Fruit fly (Drosophila melanogaster): ENCODE measurements around the gene ENGase.
A peak's percentile ranks its signal among the peaks of the same experiment; 100 is the strongest.

ENGase gene

dm6 chrX:17423310-17423945, at the start of gene ENGase:
Gene ENGase (plus strand): TSS chrX:17423591.
- TF ChIP-seq CTCF (optimal IDR thresholded peaks at IDR 0.05) = no peak
- no peak for TF ChIP-seq CG8478 (optimal IDR thresholded peaks at IDR 0.05)

dm6 chrX:17379430-17379829, 44.0 kb upstream of the ENGase start:
- TF ChIP-seq CG8478 (optimal IDR thresholded peaks at IDR 0.05) = no peak
- TF ChIP-seq CTCF (optimal IDR thresholded peaks at IDR 0.05) = no peak

DNA sequence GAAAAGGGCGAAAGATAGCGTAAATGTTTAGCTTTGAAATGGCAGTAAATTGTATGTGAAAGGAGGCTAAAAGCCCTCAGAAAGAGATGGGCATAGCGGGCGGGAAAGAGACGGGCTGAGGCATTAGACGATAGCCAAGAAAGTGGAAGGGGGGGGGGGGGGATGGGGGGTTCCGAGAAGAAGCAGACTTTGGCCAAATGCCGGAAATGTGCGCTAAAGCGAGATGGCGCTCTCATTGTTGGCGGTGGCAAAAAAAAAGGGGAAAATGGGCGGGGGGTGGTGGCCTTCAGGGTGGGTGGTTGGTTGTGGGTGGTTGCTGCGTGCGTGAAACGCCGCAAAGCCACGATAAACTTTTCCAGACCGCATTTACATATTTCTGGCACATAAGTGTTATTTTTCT, 40.4 kb upstream of the ENGase start:
- TF ChIP-seq CG8478 (optimal IDR thresholded peaks at IDR 0.05) (no peak), CTCF (optimal IDR thresholded peaks at IDR 0.05) (no peak)

- TF ChIP-seq CG8478 (optimal IDR thresholded peaks at IDR 0.05) = no peak
- TF ChIP-seq CTCF (optimal IDR thresholded peaks at IDR 0.05) = peak; percentile 4 to 38
Observed at dm6 chrX:17397103-17397711, 26.2 kb upstream of the ENGase start, which contains the start of gene B-H1. Gene B-H1 (plus strand): TSS chrX:17397478.

DNA sequence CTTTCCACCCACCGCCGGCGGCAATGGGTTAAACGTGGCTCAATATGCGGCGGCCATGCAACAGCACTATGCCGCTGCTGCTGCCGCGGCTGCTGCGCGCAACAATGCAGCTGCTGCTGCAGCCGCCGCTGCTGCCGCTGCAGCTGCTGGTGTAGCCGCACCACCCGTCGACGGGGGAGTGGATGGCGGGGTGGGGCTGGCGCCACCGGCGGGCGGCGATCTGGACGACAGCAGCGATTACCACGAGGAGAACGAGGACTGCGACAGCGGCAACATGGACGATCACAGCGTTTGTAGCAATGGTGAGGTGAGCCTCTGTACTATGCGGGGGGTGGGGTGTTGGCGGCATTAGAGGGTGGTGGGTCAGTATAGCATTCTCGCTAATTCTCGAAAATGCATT, 25.2 kb upstream of the ENGase start:
- TF ChIP-seq CG8478 (optimal IDR thresholded peaks at IDR 0.05) (no peak), CTCF (optimal IDR thresholded peaks at IDR 0.05) (no peak)

DNA sequence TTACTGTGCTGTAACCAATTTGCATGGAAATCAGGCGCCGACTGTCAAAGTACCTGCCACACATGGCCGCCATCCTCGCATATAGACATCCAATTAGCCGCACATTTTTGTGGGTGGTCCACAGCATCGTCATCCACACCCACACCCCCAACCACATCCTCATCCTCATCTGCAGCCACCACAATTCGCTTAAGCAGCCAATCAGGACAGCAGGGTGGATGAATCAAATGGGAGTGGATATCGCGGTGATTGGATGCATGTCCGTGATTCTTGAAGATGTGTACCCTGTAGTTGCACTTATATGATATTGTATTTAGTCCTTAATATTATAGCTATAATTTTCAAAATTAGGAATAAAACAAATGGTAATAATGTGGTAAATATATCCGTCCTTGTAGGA, 18.5 kb upstream of the ENGase start:
- TF ChIP-seq CG8478 (optimal IDR thresholded peaks at IDR 0.05) = no peak

dm6 chrX:17407737-17408136, 15.7 kb upstream of the ENGase start:
- TF ChIP-seq CG8478 (optimal IDR thresholded peaks at IDR 0.05) (no peak), CTCF (optimal IDR thresholded peaks at IDR 0.05) (no peak)

dm6 chrX:17421987-17422386, 1.4 kb upstream of the ENGase start, which contains the start of gene CG8611:
Gene CG8611 (minus strand): TSS chrX:17422145.
- TF ChIP-seq CTCF (optimal IDR thresholded peaks at IDR 0.05) = peak in 1 of 2 experiments; percentile 36
- no peak for TF ChIP-seq CG8478 (optimal IDR thresholded peaks at IDR 0.05)

DNA sequence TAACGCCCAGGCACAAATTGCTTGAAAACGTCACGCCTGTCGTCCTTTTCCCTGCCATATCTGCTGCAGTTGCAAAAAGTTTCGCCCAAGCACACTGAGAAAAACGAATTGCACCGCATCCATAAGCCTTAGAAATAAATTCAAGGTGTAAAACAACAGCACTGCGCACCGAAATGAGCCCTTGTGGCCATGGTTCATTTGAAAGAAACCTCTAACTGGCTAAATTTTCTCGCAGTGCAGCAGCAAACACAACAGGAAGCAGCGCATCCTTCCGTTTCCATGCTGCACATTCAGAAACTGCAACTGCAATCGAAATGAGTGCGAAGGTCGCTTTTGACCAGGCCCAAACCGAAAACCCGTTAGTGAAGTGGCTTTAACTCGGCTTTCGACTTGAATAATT, 992 bp downstream of the ENGase start:
- TF ChIP-seq CTCF (optimal IDR thresholded peaks at IDR 0.05) = no peak
- no peak for TF ChIP-seq CG8478 (optimal IDR thresholded peaks at IDR 0.05)

DNA sequence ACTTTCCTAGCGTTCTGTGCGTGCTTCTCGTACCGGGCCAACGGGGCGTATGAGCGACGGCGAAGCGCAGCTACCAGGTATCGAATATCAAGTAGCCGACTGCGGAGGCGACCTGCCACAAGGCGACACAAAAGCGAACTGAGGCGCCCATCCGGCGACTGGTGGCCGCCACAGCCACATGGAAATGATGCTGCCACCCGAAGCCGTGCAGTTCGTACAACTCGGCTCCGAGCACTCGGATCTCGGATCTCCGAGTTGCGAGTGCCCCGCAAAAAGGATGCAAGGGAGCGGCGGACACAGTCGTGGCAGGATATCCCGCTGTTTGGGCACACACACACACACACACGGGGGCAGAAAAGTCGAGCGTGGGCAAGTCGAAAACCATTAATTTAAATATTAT, 20.5 kb downstream of the ENGase start, which contains the start of the genes CG12994 and CG46464:
Gene CG12994, minus strand, starts transcription at position 115 of the 400 bp plus-strand sequence.
Gene CG46464, minus strand, starts transcription at position 115 of the 400 bp plus-strand sequence.
- no peak for TF ChIP-seq CTCF (optimal IDR thresholded peaks at IDR 0.05)
- no peak for TF ChIP-seq CG8478 (optimal IDR thresholded peaks at IDR 0.05)

DNA sequence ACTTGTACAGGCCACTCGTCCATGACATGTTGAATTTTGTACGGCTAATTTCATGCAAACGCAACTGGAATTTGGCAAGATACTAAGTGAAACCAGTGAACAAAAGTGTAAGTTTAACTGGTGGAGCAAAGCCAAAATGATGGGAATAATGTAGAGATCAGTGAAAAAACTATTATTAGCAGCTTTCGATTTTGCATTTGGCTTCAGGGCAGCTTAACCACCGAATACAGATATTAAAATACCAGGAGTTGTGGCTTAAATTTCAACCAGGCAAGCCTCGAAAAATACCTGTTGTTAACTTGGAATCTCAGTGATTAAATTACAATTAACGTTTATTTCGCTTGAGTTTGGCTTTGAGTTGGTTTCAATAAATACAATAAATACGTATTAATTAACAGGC, 25.3 kb downstream of the ENGase start, which contains the start of gene p-cup:
Gene p-cup, minus strand, starts transcription at position 101 of the 400 bp plus-strand sequence.
- TF ChIP-seq CTCF (optimal IDR thresholded peaks at IDR 0.05) = no peak
- TF ChIP-seq CG8478 (optimal IDR thresholded peaks at IDR 0.05) = no peak

DNA sequence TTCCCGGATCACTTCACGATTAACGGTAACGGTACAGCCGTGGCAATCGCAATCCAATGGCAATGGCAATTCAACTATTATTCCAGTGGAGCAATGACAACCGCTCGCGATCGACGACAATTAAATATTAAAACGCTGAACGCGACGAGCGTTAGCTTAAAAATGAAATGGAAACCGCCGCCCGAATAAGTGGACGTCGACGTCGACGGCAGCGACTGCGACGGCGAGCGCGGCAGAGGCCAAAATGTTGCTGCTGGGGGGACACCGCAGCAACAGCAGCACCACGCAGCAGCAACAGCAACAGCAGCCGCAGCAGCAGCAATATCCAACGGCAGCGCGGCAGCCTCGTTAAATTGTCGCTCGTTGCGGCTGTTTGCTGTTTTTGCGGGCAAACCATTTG, 29.1 kb downstream of the ENGase start, which contains the start of gene CG8568:
Gene CG8568, minus strand, starts transcription at position 101 of the 400 bp plus-strand sequence.
- no peak for TF ChIP-seq CTCF (optimal IDR thresholded peaks at IDR 0.05)
- TF ChIP-seq CG8478 (optimal IDR thresholded peaks at IDR 0.05) = no peak

- TF ChIP-seq CTCF (optimal IDR thresholded peaks at IDR 0.05) = peak in 1 of 2 experiments; percentile 36
- TF ChIP-seq CG8478 (optimal IDR thresholded peaks at IDR 0.05) = no peak
Observed at dm6 chrX:17455829-17456460, 32.6 kb downstream of the ENGase start.

DNA sequence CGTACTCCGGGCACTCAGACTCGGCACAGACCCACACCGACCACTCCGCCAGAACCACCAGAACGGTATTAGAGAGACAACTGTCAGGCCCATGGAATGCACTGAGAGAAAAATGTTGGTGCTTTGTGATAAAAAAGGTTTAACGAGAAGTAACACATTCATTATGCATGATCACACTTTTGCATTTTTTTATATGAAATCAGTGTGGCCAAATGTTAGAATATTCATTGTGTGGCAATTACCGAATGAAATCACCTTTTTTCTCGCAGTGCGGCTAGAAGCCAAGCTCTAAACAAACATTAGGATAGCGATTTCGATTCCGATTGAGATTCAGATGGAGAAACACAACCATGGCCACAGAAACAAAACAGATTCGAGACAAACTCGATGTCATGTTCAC, 42.1 kb downstream of the ENGase start:
- TF ChIP-seq CTCF (optimal IDR thresholded peaks at IDR 0.05) (no peak), CG8478 (optimal IDR thresholded peaks at IDR 0.05) (no peak)

- TF ChIP-seq CG8478 (optimal IDR thresholded peaks at IDR 0.05) (no peak), CTCF (optimal IDR thresholded peaks at IDR 0.05) (no peak)
Observed at dm6 chrX:17471584-17471983, 48.2 kb downstream of the ENGase start.

- peak; percentile 61 to 75 for TF ChIP-seq CTCF (optimal IDR thresholded peaks at IDR 0.05)
- TF ChIP-seq CG8478 (optimal IDR thresholded peaks at IDR 0.05) = no peak
Observed at dm6 chrX:17472467-17472866, 49.1 kb downstream of the ENGase start.
